Fruit fly (Drosophila melanogaster): Measurements from ENCODE around the gene KaiR1D.

Gene KaiR1D

dm6 chr3R:20829416-20830131 is 36.5 kb downstream of the KaiR1D start (continued):
- TF ChIP-seq exex (tag; optimal IDR thresholded peaks at IDR 0.05) (no peak), CG7928 (GFP tag; optimal IDR thresholded peaks at IDR 0.05) (no peak), MTF-1 (GFP tag; optimal IDR thresholded peaks at IDR 0.05; ENCODE audit: borderline replicate concordance) (no peak), CG34422 (GFP tag; IDR thresholded peaks at IDR 0.05) (peak; percentile 70; the same call in 2 of the 3 replicates), Nf-YB (GFP tag; optimal IDR thresholded peaks at IDR 0.05) (no peak), Mes4 (GFP tag; optimal IDR thresholded peaks at IDR 0.05) (no peak), CG18764 (GFP tag; optimal IDR thresholded peaks at IDR 0.05) (no peak), CG3407 (GFP tag; optimal IDR thresholded peaks at IDR 0.05) (peak; percentile 13), mld (GFP tag; IDR thresholded peaks at IDR 0.05; ENCODE audit: partially characterized antibody) (no peak), maf-S (GFP tag; optimal IDR thresholded peaks at IDR 0.05) (no peak), gt (GFP tag; IDR thresholded peaks at IDR 0.05) (no peak), Scr (GFP tag; IDR thresholded peaks at IDR 0.05; ENCODE audit: partially characterized antibody) (no peak), CG9609 (GFP tag; optimal IDR thresholded peaks at IDR 0.05) (no peak), insv (GFP tag; optimal IDR thresholded peaks at IDR 0.05) (no peak), CG6813 (GFP tag; optimal IDR thresholded peaks at IDR 0.05) (no peak), Poxn (GFP tag; IDR thresholded peaks at IDR 0.05) (no peak), fu2 (GFP tag; optimal IDR thresholded peaks at IDR 0.05) (no peak), Sry-δ (GFP tag; optimal IDR thresholded peaks at IDR 0.05) (no peak), CG13624 (GFP tag; optimal IDR thresholded peaks at IDR 0.05) (no peak), CG12659 (GFP tag; optimal IDR thresholded peaks at IDR 0.05) (peak; percentile 33), CG1024 (GFP tag; IDR thresholded peaks at IDR 0.05) (no peak), TFAM (GFP tag; optimal IDR thresholded peaks at IDR 0.05) (no peak), Ssrp (tag; optimal IDR thresholded peaks at IDR 0.05) (peak; percentile 42), CG13894 (tag; optimal IDR thresholded peaks at IDR 0.05) (peak; percentile 60), CG10959 (GFP tag; IDR thresholded peaks at IDR 0.05) (no peak), CG12769 (tag; optimal IDR thresholded peaks at IDR 0.05) (peak; percentile 95), chinmo (GFP tag; IDR thresholded peaks at IDR 0.05; ENCODE audit: partially characterized antibody) (peak; percentile 92), CG12071 (GFP tag; optimal IDR thresholded peaks at IDR 0.05) (no peak), CG2202 (tag; optimal IDR thresholded peaks at IDR 0.05) (no peak), Ravus (GFP tag; IDR thresholded peaks at IDR 0.05) (no peak), CG17829 (tag; optimal IDR thresholded peaks at IDR 0.05) (peak; percentile 16), CG14667 (GFP tag; IDR thresholded peaks at IDR 0.05) (no peak), CG8944 (GFP tag; optimal IDR thresholded peaks at IDR 0.05) (no peak), tup (GFP tag; optimal IDR thresholded peaks at IDR 0.05) (no peak), CG11247 (GFP tag; IDR thresholded peaks at IDR 0.05) (no peak), Opbp (GFP tag; IDR thresholded peaks at IDR 0.05; ENCODE audit: partially characterized antibody) (peak; percentile 42; the same call in 1 of the 3 replicates), Hr78 (GFP tag; optimal IDR thresholded peaks at IDR 0.05) (peak in 1 of 2 experiments; percentile 18), Sox102F (GFP tag; optimal IDR thresholded peaks at IDR 0.05) (peak; percentile 8), PHDP (tag; optimal IDR thresholded peaks at IDR 0.05) (no peak)

Measured in whole organism, embryonic.